Worm (Caenorhabditis elegans): Measurements from ENCODE around the gene snap-29.

Gene snap-29

DNA sequence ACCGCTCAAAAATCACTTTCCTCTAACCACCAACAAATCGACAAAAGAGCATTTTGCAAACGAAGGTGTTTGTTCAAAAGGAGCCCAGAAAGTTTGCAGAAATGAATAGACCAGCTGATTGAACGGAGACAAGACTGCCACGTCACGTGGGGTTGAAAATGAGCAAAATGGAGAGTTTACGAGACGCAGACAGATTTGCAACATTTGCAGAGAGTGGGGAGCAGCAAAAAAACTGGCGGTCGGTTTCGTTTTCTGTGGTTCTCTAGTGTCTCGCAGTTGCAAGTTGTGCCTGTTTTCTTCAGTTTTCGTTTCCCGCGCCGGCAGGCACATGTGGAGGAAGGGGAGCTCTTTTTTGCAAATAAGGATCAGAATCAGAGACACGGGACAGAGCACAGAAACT lies 9.4 kb downstream of the snap-29 start (continued):
- TF ChIP-seq nhr-42 (GFP tag; IDR thresholded peaks at IDR 0.05) (no peak), spr-1 (tag; optimal IDR thresholded peaks at IDR 0.05) (no peak), dve-1 (tag; optimal IDR thresholded peaks at IDR 0.05; ENCODE audit: insufficient read depth) (peak; percentile 63), mdt-29 (GFP tag; IDR thresholded peaks at IDR 0.05) (no peak), nhr-77 (tag; optimal IDR thresholded peaks at IDR 0.05) (peak; percentile 78), fos-1 (tag; optimal IDR thresholded peaks at IDR 0.05) (no peak), dmd-8 (GFP tag; IDR thresholded peaks at IDR 0.05) (no peak), zag-1 (tag; optimal IDR thresholded peaks at IDR 0.05) (no peak), unc-62 (GFP tag; optimal IDR thresholded peaks at IDR 0.05 in 1 of 2) (peak in 1 of 2 experiments; percentile 62), unc-62 (tag; optimal IDR thresholded peaks at IDR 0.05) (no peak), egl-27 (tag; optimal IDR thresholded peaks at IDR 0.05) (no peak), lir-3 (tag; optimal IDR thresholded peaks at IDR 0.05) (no peak), tra-1 (GFP tag; IDR thresholded peaks at IDR 0.05) (0 out of 2 replicates have a peak, but pooled peaks have one; percentile 33), duxl-1 (tag; optimal IDR thresholded peaks at IDR 0.05; ENCODE audit: poor library complexity) (peak; percentile 22), mxl-3 (GFP tag; optimal IDR thresholded peaks at IDR 0.05) (peak; percentile 47), ceh-20 (GFP tag; IDR thresholded peaks at IDR 0.05) (peak; percentile 76; the same call in 1 of the 2 replicates), lim-7 (GFP tag; IDR thresholded peaks at IDR 0.05) (no peak), daf-8 (GFP tag; IDR thresholded peaks at IDR 0.05) (no peak), daf-19 (GFP tag; conservative IDR thresholded peaks at IDR 0.05) (no peak), nhr-25 (tag; optimal IDR thresholded peaks at IDR 0.05; ENCODE audit: borderline replicate concordance, insufficient read depth) (no peak), hlh-11 (tag; optimal IDR thresholded peaks at IDR 0.05) (peak; percentile 86), ceh-62 (tag; optimal IDR thresholded peaks at IDR 0.05) (no peak), ceh-28 (tag; optimal IDR thresholded peaks at IDR 0.05) (no peak), fkh-10 (GFP tag; optimal IDR thresholded peaks at IDR 0.05) (no peak), arid-1 (GFP tag; conservative IDR thresholded peaks at IDR 0.05) (no peak), pqm-1 (tag; optimal IDR thresholded peaks at IDR 0.05) (no peak), hmg-1.1 (GFP tag; IDR thresholded peaks at IDR 0.05) (peak; percentile 56), R02D3.7 (tag; optimal IDR thresholded peaks at IDR 0.05) (no peak), snpc-1.2 (GFP tag; IDR thresholded peaks at IDR 0.05) (no peak), dmd-6 (GFP tag; IDR thresholded peaks at IDR 0.05) (peak; percentile 81), hif-1 (tag; optimal IDR thresholded peaks at IDR 0.05) (peak in 1 of 2 experiments; percentile 48), egl-43 (GFP tag; IDR thresholded peaks at IDR 0.05) (0 out of 2 replicates have a peak, but pooled peaks have one; percentile 62), mep-1 (tag; optimal IDR thresholded peaks at IDR 0.05) (peak; percentile 56), lsy-2 (tag; optimal IDR thresholded peaks at IDR 0.05) (peak in 1 of 2 experiments; percentile 63), nhr-237 (tag; optimal IDR thresholded peaks at IDR 0.05) (no peak)

DNA sequence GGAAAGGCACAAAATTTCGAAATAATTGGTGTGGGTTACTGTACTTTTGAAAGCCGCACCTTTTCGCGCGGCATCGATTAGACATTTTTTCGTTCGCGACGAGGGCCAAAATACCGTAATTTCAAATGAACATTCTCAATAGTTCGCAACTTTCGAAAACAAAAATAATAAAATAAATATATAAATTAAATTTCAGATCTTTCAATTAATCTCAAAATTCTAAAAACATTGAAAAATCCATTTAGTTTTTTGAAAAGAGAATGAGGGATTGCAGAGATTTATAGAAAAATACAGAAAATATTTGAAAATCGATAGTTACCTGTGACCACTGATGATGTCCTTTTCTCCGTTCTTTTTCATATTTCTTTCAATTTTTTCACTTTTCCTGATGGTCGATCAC lies 10.0 kb downstream of the snap-29 start, which contains the start of gene K02D10.8:
TSS of gene K02D10.8 (plus strand) at position 301 of the 400 bp plus-strand sequence.
- TF ChIP-seq mxl-2 (GFP tag; conservative IDR thresholded peaks at IDR 0.05) (no peak), F49E8.2 (tag; optimal IDR thresholded peaks at IDR 0.05; ENCODE audit: borderline replicate concordance) (no peak), madf-9 (GFP tag; conservative IDR thresholded peaks at IDR 0.05) (no peak), ceh-32 (tag; optimal IDR thresholded peaks at IDR 0.05; ENCODE audit: poor library complexity) (no peak), unc-39 (tag; optimal IDR thresholded peaks at IDR 0.05) (no peak), hmg-1.1 (GFP tag; IDR thresholded peaks at IDR 0.05) (no peak), mdt-29 (GFP tag; IDR thresholded peaks at IDR 0.05) (no peak), ceh-44 (GFP tag; IDR thresholded peaks at IDR 0.05) (no peak), ceh-62 (tag; optimal IDR thresholded peaks at IDR 0.05) (no peak), zag-1 (tag; optimal IDR thresholded peaks at IDR 0.05) (no peak), daf-19 (GFP tag; conservative IDR thresholded peaks at IDR 0.05) (no peak), Y5F2A.4 (GFP tag; optimal IDR thresholded peaks at IDR 0.05) (no peak), Y48G9A.11 (GFP tag; IDR thresholded peaks at IDR 0.05) (no peak), attf-4 (tag; optimal IDR thresholded peaks at IDR 0.05) (no peak)
